Worm (Caenorhabditis elegans) whole organism, L4/young adult: ENCODE measurements around the gene R148.8.

Source experiments
- W03F9.2 ChIP-seq: fragments of 150-350 bp; optimal IDR thresholded peaks from 2 replicates; lab custom pipeline; 2014; ENCODE audit warnings: missing biosample characterization, missing genetic modification characterization
- him-1 ChIP-seq: sonication (generic microtip); optimal IDR thresholded peaks from 2 replicates; lab custom pipeline; 2016; ENCODE audit warnings: missing genotype, missing genetic modification reagents, missing genetic modification characterization, missing compliant biosample characterization

DNA sequence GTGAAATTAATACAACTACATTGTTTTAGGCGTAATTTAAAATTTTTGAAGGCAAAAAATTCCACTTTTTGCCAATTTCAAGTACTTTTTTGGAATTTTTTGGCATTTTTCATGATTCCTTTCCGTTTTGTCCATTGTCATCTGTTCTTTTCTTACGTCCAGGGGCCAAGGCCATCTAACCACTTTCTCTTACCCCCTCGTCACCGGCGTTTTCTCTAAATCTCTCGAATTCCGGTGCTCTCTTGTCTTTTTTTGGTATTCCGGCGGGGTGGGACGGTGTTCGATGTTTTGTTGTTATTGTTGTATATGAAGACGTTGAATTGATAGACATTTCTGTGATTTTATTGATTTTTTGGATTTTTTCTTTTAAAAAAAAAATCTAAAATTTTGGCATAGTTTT, 29.7 kb upstream of the R148.8 start:
- TF ChIP-seq him-1 (tag; lab: Kevin White, UChicago) (no peak), W03F9.2 (no peak)
